Fruit fly (Drosophila melanogaster) whole organism, wandering third instar larva: ENCODE measurements around the gene CG15283.

Experiments used
- Abd-B ChIP-seq: fragments of >200 bp; optimal IDR thresholded peaks from 2 replicates; lab custom pipeline; 2017; ENCODE audit warnings: missing biosample characterization, missing genetic modification characterization
- Myc ChIP-seq: fragments of >200 bp; optimal IDR thresholded peaks from 2 replicates; lab custom pipeline; 2017
- N ChIP-seq: fragments of >200 bp; optimal IDR thresholded peaks from 2 replicates; lab custom pipeline; 2018; ENCODE audit warnings: missing biosample characterization, missing external identifiers, missing genetic modification characterization
- Vsx2 ChIP-seq: fragments of 200-300, 225-300 bp; sonication (Bioruptor generic); optimal IDR thresholded peaks from 2 replicates; lab custom pipeline; 2018; ENCODE audit warnings: missing biosample characterization, missing genetic modification characterization; ENCODE audit not compliant: partially characterized antibody
- br ChIP-seq: fragments of 200-800 bp; sonication (Bioruptor generic); optimal IDR thresholded peaks from 2 replicates; lab custom pipeline; 2016; ENCODE audit warnings: missing biosample characterization, missing genetic modification characterization
- pan ChIP-seq: fragments of >200 bp; optimal IDR thresholded peaks from 2 replicates; lab custom pipeline; 2017
- psq ChIP-seq: fragments of 200-800 bp; sonication (Bioruptor generic); optimal IDR thresholded peaks from 3 replicates; lab custom pipeline; 2017; ENCODE audit warnings: missing biosample characterization, mild to moderate bottlenecking, missing genetic modification characterization, moderate library complexity
- rgr ChIP-seq: fragments of 200-800 bp; sonication (Bioruptor generic); optimal IDR thresholded peaks from 3 replicates; lab custom pipeline; 2016; ENCODE audit warnings: missing biosample characterization, mild to moderate bottlenecking, missing genetic modification characterization
- woc ChIP-seq: sonication (Bioruptor generic); optimal IDR thresholded peaks from 2 replicates; lab custom pipeline; 2016; ENCODE audit warnings: missing biosample characterization, mild to moderate bottlenecking, missing genetic modification characterization

DNA sequence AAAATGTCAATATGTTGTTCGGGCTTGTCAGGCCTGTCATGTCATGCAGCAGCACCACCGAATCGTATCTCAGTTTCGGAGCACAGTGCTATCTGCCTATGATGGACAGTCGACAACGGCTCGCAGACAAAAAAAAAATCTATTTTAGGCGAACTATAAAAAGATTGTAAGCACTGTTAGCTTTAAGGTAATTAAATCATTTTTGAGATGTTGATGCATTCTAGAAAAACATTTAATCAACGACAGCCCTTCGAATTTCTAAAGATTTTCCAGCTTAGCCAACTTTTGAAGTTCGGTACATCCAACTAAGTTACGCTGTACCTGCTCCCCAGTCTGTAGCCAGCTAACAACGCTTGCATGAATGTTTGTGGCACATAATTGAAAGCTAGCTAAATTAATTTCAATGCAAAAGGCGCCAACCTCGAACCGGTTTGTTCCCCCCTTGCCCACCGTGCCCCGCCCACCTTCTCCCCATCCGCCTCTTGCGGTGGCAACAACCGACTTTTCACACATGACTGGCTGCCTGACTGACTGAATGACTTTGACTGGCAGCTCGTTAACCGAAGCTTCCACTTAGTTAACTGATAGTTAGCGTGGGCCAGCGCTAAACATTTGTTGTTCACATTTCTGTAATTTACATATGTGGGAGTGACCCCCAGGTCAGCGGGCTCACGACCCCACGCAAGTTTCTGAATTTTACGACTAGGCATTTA is 7.6 kb upstream of the CG15283 start:
- TF ChIP-seq Abd-B (GFP tag; lab: Kevin White, UChicago) (no peak), Myc (no peak), psq (GFP tag; lab: Kevin White, UChicago) (no peak), woc (GFP tag; lab: Kevin White, UChicago) (no peak), Vsx2 (GFP tag; lab: Kevin White, UChicago) (no peak), br (GFP tag; lab: Kevin White, UChicago) (no peak), rgr (GFP tag; lab: Kevin White, UChicago) (no peak), N (GFP tag; lab: Kevin White, UChicago) (no peak), pan (no peak)
